ENCODE assay signal across 4 worm cellular contexts in genomic region chrIV:8302648-8303161, ce11.
TF ChIP-seq lines count a peak whose summit lies in the region.

No protein-coding gene starts in this region.

TF ChIP-seq in whole organism, L1 larva, 84 proteins besides CTCF, POLR2A, EP300 and RAD21:
- TF ChIP-seq nhr-90 (tag; optimal IDR thresholded peaks at IDR 0.05; lab: Kevin White, UChicago; ENCODE audit: poor library complexity) (no peak), elt-3 (tag; optimal IDR thresholded peaks at IDR 0.05; lab: Kevin White, UChicago) (peak in 4 of 6 experiments; percentile 1 to 18 (median 16)), dpl-1 (GFP tag; optimal IDR thresholded peaks at IDR 0.05; lab: Kevin White, UChicago) (no peak), unc-86 (tag; optimal IDR thresholded peaks at IDR 0.05; lab: Kevin White, UChicago) (no peak), lin-13 (GFP tag; optimal IDR thresholded peaks at IDR 0.05; lab: Kevin White, UChicago) (no peak), lin-14 (GFP tag; optimal IDR thresholded peaks at IDR 0.05; lab: Kevin White, UChicago) (peak; percentile 30), dsc-1 (tag; optimal IDR thresholded peaks at IDR 0.05; lab: Kevin White, UChicago) (no peak), snu-23 (GFP tag; optimal IDR thresholded peaks at IDR 0.05; lab: Kevin White, UChicago) (peak; percentile 18), grh-1 (GFP tag; IDR thresholded peaks at IDR 0.05; lab: Robert Waterston, UW) (peak; percentile 64), blmp-1 (tag; optimal IDR thresholded peaks at IDR 0.05; lab: Kevin White, UChicago) (peak; percentile 70), nhr-85 (tag; lab: Kevin White, UChicago) (peak; percentile 90), lin-39 (tag; optimal IDR thresholded peaks at IDR 0.05; lab: Kevin White, UChicago) (no peak)

TF ChIP-seq in whole organism, L2 larva, 48 proteins besides CTCF, POLR2A, EP300 and RAD21:
- no peak for TF ChIP-seq sma-3 (GFP tag; optimal IDR thresholded peaks at IDR 0.05; lab: Kevin White, UChicago)
- no peak for TF ChIP-seq nhr-77 (tag; optimal IDR thresholded peaks at IDR 0.05; lab: Kevin White, UChicago)
- TF ChIP-seq ztf-11 (tag; optimal IDR thresholded peaks at IDR 0.05; lab: Kevin White, UChicago): no peak
- TF ChIP-seq unc-55 (GFP tag; optimal IDR thresholded peaks at IDR 0.05; lab: Kevin White, UChicago): no peak
- no peak for TF ChIP-seq mbf-1 (tag; optimal IDR thresholded peaks at IDR 0.05; lab: Kevin White, UChicago)
- TF ChIP-seq blmp-1 (tag; optimal IDR thresholded peaks at IDR 0.05; lab: Kevin White, UChicago; ENCODE audit: insufficient read depth): peak; percentile 62
- peak; percentile 56 for TF ChIP-seq nhr-25 (tag; optimal IDR thresholded peaks at IDR 0.05; lab: Kevin White, UChicago)
- no peak for TF ChIP-seq nhr-12 (tag; optimal IDR thresholded peaks at IDR 0.05; lab: Kevin White, UChicago)

TF ChIP-seq in whole organism, L3 larva, 47 proteins besides CTCF, POLR2A, EP300 and RAD21:
- TF ChIP-seq elt-1 (tag; optimal IDR thresholded peaks at IDR 0.05; lab: Kevin White, UChicago): peak; percentile 8
- TF ChIP-seq nhr-25 (tag; optimal IDR thresholded peaks at IDR 0.05; lab: Kevin White, UChicago): peak; percentile 52
- no peak for TF ChIP-seq R02D3.7 (tag; optimal IDR thresholded peaks at IDR 0.05; lab: Kevin White, UChicago)

TF ChIP-seq in whole organism, mixed stage, embryonic, 35 proteins besides CTCF, POLR2A, EP300 and RAD21:
- TF ChIP-seq sem-2 (GFP tag; optimal IDR thresholded peaks at IDR 0.05; lab: Kevin White, UChicago) (no peak), blmp-1 (tag; optimal IDR thresholded peaks at IDR 0.05; lab: Kevin White, UChicago) (peak; percentile 61), unc-39 (tag; optimal IDR thresholded peaks at IDR 0.05; lab: Kevin White, UChicago) (no peak), elt-1 (tag; optimal IDR thresholded peaks at IDR 0.05; lab: Kevin White, UChicago; ENCODE audit: borderline replicate concordance, insufficient read depth) (no peak), hlh-1 (tag; optimal IDR thresholded peaks at IDR 0.05; lab: Kevin White, UChicago) (no peak), ceh-83 (GFP tag; optimal IDR thresholded peaks at IDR 0.05; lab: Kevin White, UChicago) (no peak), cnd-1 (tag; optimal IDR thresholded peaks at IDR 0.05; lab: Kevin White, UChicago) (no peak), lsy-2 (tag; optimal IDR thresholded peaks at IDR 0.05; lab: Kevin White, UChicago) (no peak)
TF ChIP-seq in whole organism, mixed stage, embryonic: peak in this region for 1.

Comparison
In these comparisons a context has a peak if more than half of its experiments do, and no peak if none do; other contexts are left out.
1. Of the 22 proteins assayed by ChIP-seq in both whole organism, L1 larva and whole organism, L2 larva: peak only in whole organism, L1 larva: elt-3; only in whole organism, L2 larva: none; in both: blmp-1; in neither: 20.